Fruit fly (Drosophila melanogaster) whole organism, embryonic: ENCODE data around the gene Alms1a.

Source experiments
- ATbp ChIP-seq: fragments of 200-800 bp; sonication (Bioruptor generic); optimal IDR thresholded peaks from 2 replicates; lab custom pipeline; 2017; ENCODE audit warnings: missing biosample characterization, mild to moderate bottlenecking, missing genetic modification characterization, missing genetic modification reagents
- CG10959 ChIP-seq: fragments of 200-800 bp; sonication (Bioruptor generic); IDR thresholded peaks from 2 replicates; pipeline ENCODE4 v1.3.6; 2022; ENCODE audit warnings: missing biosample characterization, missing genetic modification characterization
- CG11085 ChIP-seq: fragments of 200-800 bp; sonication (Bioruptor generic); IDR thresholded peaks from 2 replicates; pipeline ENCODE4 v1.3.6; 2022; ENCODE audit warnings: missing biosample characterization, missing genetic modification characterization
- CG11398 ChIP-seq: fragments of 200-800 bp; sonication (Bioruptor generic); optimal IDR thresholded peaks from 2 replicates; lab custom pipeline; 2016; ENCODE audit warnings: missing biosample characterization, missing genetic modification characterization
- CG11456 ChIP-seq: fragments of 200-800 bp; sonication (Bioruptor generic); IDR thresholded peaks from 3 replicates; pipeline ENCODE4 v1.3.6; 2022; ENCODE audit warnings: missing biosample characterization, missing genetic modification characterization
- CG11723 ChIP-seq: fragments of 200-800 bp; sonication (Bioruptor generic); optimal IDR thresholded peaks from 2 replicates; lab custom pipeline; 2017; ENCODE audit warnings: missing biosample characterization, mild to moderate bottlenecking, missing genetic modification characterization
- CG12155 ChIP-seq: fragments of 200-800 bp; sonication (Bioruptor generic); optimal IDR thresholded peaks from 3 replicates; lab custom pipeline; 2016; ENCODE audit warnings: missing biosample characterization, missing genetic modification characterization
- CG12942 ChIP-seq: fragments of 200-800 bp; sonication (Bioruptor generic); optimal IDR thresholded peaks from 3 replicates; lab custom pipeline; 2016; ENCODE audit warnings: missing biosample characterization, missing genetic modification characterization
- CG14014 ChIP-seq: fragments of 200-800 bp; sonication (Bioruptor generic); IDR thresholded peaks from 2 replicates; pipeline ENCODE4 v1.3.6; 2022; ENCODE audit warnings: missing biosample characterization, missing genetic modification characterization
- CG14667 ChIP-seq: fragments of 200-800 bp; sonication (Bioruptor generic); IDR thresholded peaks from 2 replicates; pipeline ENCODE4 v1.3.6; 2022; ENCODE audit warnings: missing biosample characterization, missing genetic modification characterization
- CG16863 ChIP-seq: fragments of 200-800 bp; sonication (Bioruptor generic); optimal IDR thresholded peaks from 3 replicates; lab custom pipeline; 2016; ENCODE audit warnings: missing biosample characterization, missing genetic modification characterization
- CG17568 ChIP-seq: fragments of 200-800 bp; sonication (Bioruptor generic); optimal IDR thresholded peaks from 2 replicates; lab custom pipeline; 2018; ENCODE audit warnings: missing biosample characterization, mild to moderate bottlenecking, missing genetic modification characterization, moderate library complexity
- CG17912 ChIP-seq: fragments of 200-800 bp; sonication (Bioruptor generic); optimal IDR thresholded peaks from 2 replicates; lab custom pipeline; 2018; ENCODE audit warnings: missing biosample characterization, mild to moderate bottlenecking, missing genetic modification characterization
- CG2120 ChIP-seq: fragments of 200-800 bp; sonication (Bioruptor generic); optimal IDR thresholded peaks from 3 replicates; lab custom pipeline; 2016; ENCODE audit warnings: missing biosample characterization, missing genetic modification characterization
- CG3065 ChIP-seq: fragments of 200-800 bp; sonication (Bioruptor generic); optimal IDR thresholded peaks from 2 replicates; lab custom pipeline; 2016; ENCODE audit warnings: missing biosample characterization, missing genetic modification characterization
- CG3847 ChIP-seq: fragments of 200-800 bp; sonication (Bioruptor generic); IDR thresholded peaks from 2 replicates; pipeline ENCODE4 v1.3.6; 2022; ENCODE audit warnings: missing biosample characterization, missing genetic modification characterization
- CG6791 ChIP-seq: fragments of 200-800 bp; sonication (Bioruptor generic); IDR thresholded peaks from 3 replicates; pipeline ENCODE4 v1.3.6; 2022; ENCODE audit warnings: missing biosample characterization, missing genetic modification characterization; ENCODE audit not compliant: partially characterized antibody
- CG9817 ChIP-seq: fragments of 200-800 bp; sonication (Bioruptor generic); optimal IDR thresholded peaks from 2 replicates; lab custom pipeline; 2018; ENCODE audit warnings: missing biosample characterization, mild to moderate bottlenecking, missing genetic modification characterization, moderate library complexity
- CTCF ChIP-seq: fragments of 200-800 bp; sonication (Bioruptor generic); optimal IDR thresholded peaks from 2 replicates; lab custom pipeline; 2017; ENCODE audit warnings: missing biosample characterization, mild to moderate bottlenecking, missing genetic modification characterization, moderate library complexity
- Camta ChIP-seq: fragments of 200-800 bp; sonication (Bioruptor generic); optimal IDR thresholded peaks from 2 replicates; lab custom pipeline; 2016; ENCODE audit warnings: missing biosample characterization, missing genetic modification characterization
- Dfd ChIP-seq, 2 experiments: fragments of >200 bp; optimal IDR thresholded peaks; 2 replicates each; lab custom pipeline; 2017; ENCODE audit warnings: missing biosample characterization in 2 of 2, missing genetic modification characterization in 2 of 2
- Dll ChIP-seq: fragments of 200-800 bp; sonication (Bioruptor generic); IDR thresholded peaks from 4 replicates; pipeline ENCODE4 v1.3.6; 2022; ENCODE audit warnings: missing biosample characterization, missing genetic modification characterization; ENCODE audit not compliant: partially characterized antibody
- Hmx ChIP-seq: fragments of 200-800 bp; sonication (Bioruptor generic); optimal IDR thresholded peaks from 2 replicates; lab custom pipeline; 2016; ENCODE audit warnings: missing biosample characterization, missing genetic modification characterization
- Hr78 ChIP-seq, 2 experiments: fragments of 200-800 bp in 1 of 2; fragments of >200 bp in 1 of 2; sonication (Bioruptor generic) in 1 of 2; optimal IDR thresholded peaks; 2 replicates each; lab custom pipeline; 2017 to 2019; ENCODE audit warnings: missing biosample characterization in 2 of 2, missing genetic modification characterization in 2 of 2, mild to moderate bottlenecking in 1 of 2, moderate library complexity in 1 of 2
- Max ChIP-seq: fragments of 200-800 bp; sonication (Bioruptor generic); optimal IDR thresholded peaks from 2 replicates; lab custom pipeline; 2016; ENCODE audit warnings: missing biosample characterization, mild to moderate bottlenecking, missing genetic modification characterization
- NC2α ChIP-seq: fragments of 200-800 bp; sonication (Bioruptor generic); optimal IDR thresholded peaks from 2 replicates; lab custom pipeline; 2016; ENCODE audit warnings: missing biosample characterization, missing genetic modification characterization
- NfI ChIP-seq: fragments of 200-800 bp; sonication (Bioruptor generic); optimal IDR thresholded peaks from 3 replicates; lab custom pipeline; 2018; ENCODE audit warnings: missing biosample characterization, mild to moderate bottlenecking, missing genetic modification characterization, moderate library complexity
- Oli ChIP-seq: fragments of 200-800 bp; sonication (Bioruptor generic); optimal IDR thresholded peaks from 2 replicates; lab custom pipeline; 2018; ENCODE audit warnings: missing biosample characterization, mild to moderate bottlenecking, missing genetic modification characterization, moderate library complexity
- Vsx1 ChIP-seq: fragments of 200-800 bp; sonication (Bioruptor generic); optimal IDR thresholded peaks from 2 replicates; lab custom pipeline; 2017; ENCODE audit warnings: missing biosample characterization, mild to moderate bottlenecking, missing genetic modification characterization, missing genetic modification reagents
- chn ChIP-seq: fragments of 200-800 bp; sonication (Bioruptor generic); optimal IDR thresholded peaks from 2 replicates; lab custom pipeline; 2016; ENCODE audit warnings: missing biosample characterization, missing genetic modification characterization
- dati ChIP-seq: fragments of 200-800 bp; sonication (Bioruptor generic); IDR thresholded peaks from 2 replicates; pipeline ENCODE4 v1.3.6; 2022; ENCODE audit warnings: missing biosample characterization, missing genetic modification characterization
- dpn ChIP-seq, 2 experiments: fragments of 200-800 bp; sonication (Bioruptor generic); optimal IDR thresholded peaks; 3 replicates each; lab custom pipeline; 2016; ENCODE audit warnings: missing biosample characterization in 2 of 2, missing genetic modification characterization in 2 of 2
- ham ChIP-seq: fragments of 200-800 bp; sonication (Bioruptor generic); IDR thresholded peaks from 2 replicates; pipeline ENCODE4 v1.3.6; 2022; ENCODE audit warnings: missing biosample characterization, missing genetic modification characterization
- hbn ChIP-seq: fragments of 200-800 bp; sonication (Bioruptor generic); IDR thresholded peaks from 2 replicates; pipeline ENCODE4 v1.3.6; 2022; ENCODE audit warnings: missing biosample characterization, missing genetic modification characterization; ENCODE audit not compliant: partially characterized antibody
- hkb ChIP-seq, 2 experiments: fragments of 200-800 bp in 1 of 2; fragments of >200 bp in 1 of 2; sonication (Bioruptor generic) in 1 of 2; IDR thresholded peaks in 1 of 2; optimal IDR thresholded peaks in 1 of 2; 2 replicates each; pipeline versions ENCODE4 v1.3.6 to Lab custom; 2017 to 2022; ENCODE audit warnings: missing biosample characterization in 1 of 2, missing genetic modification characterization in 1 of 2
- jigr1 ChIP-seq: fragments of 200-800 bp; sonication (Bioruptor generic); IDR thresholded peaks from 3 replicates; pipeline ENCODE4 v1.3.6; 2022; ENCODE audit warnings: missing biosample characterization, missing genetic modification characterization
- kni ChIP-seq: fragments of 200-800 bp; sonication (Bioruptor generic); optimal IDR thresholded peaks from 3 replicates; lab custom pipeline; 2017; ENCODE audit warnings: mild to moderate bottlenecking, missing biosample characterization, missing genetic modification reagents, missing genetic modification characterization
- odd ChIP-seq: fragments of 200-800 bp; sonication (Bioruptor generic); optimal IDR thresholded peaks from 2 replicates; lab custom pipeline; 2017; ENCODE audit warnings: missing biosample characterization, mild to moderate bottlenecking, missing genetic modification characterization
- otp ChIP-seq: fragments of 200-800 bp; sonication (Bioruptor generic); IDR thresholded peaks from 3 replicates; pipeline ENCODE4, ENCODE4 v1.3.6; 2022; ENCODE audit warnings: missing biosample characterization, missing genetic modification characterization
- phol ChIP-seq: fragments of 200-800 bp; sonication (Bioruptor generic); optimal IDR thresholded peaks from 3 replicates; lab custom pipeline; 2018; ENCODE audit warnings: missing biosample characterization, mild to moderate bottlenecking, missing genetic modification characterization, moderate library complexity
- ranshi ChIP-seq: fragments of 200-800 bp; sonication (Bioruptor generic); IDR thresholded peaks from 2 replicates; pipeline ENCODE4 v1.3.6; 2022; ENCODE audit warnings: missing biosample characterization, missing genetic modification characterization
- sc ChIP-seq, 3 experiments: fragments of >200 bp in 2 of 3; fragments of 200-800 bp in 1 of 3; sonication (Bioruptor generic) in 1 of 3; optimal IDR thresholded peaks; 2 replicates in 2 of 3; 3 replicates in 1 of 3; lab custom pipeline; 2017; ENCODE audit warnings: mild to moderate bottlenecking in 1 of 3, missing biosample characterization in 1 of 3, missing genetic modification characterization in 1 of 3, missing genetic modification reagents in 1 of 3
- sisA ChIP-seq: fragments of 200-800 bp; sonication (Bioruptor generic); IDR thresholded peaks from 2 replicates; pipeline ENCODE4 v1.3.6; 2022; ENCODE audit warnings: missing biosample characterization, missing genetic modification characterization
- slbo ChIP-seq: fragments of 200-800 bp; sonication (Bioruptor generic); IDR thresholded peaks from 2 replicates; pipeline ENCODE4 v1.3.6; 2022; ENCODE audit warnings: missing biosample characterization, missing genetic modification characterization
- sob ChIP-seq: fragments of 200-800 bp; sonication (Bioruptor generic); IDR thresholded peaks from 2 replicates; pipeline ENCODE4 v1.3.6; 2022; ENCODE audit warnings: missing biosample characterization, missing genetic modification characterization
- tio ChIP-seq: fragments of 200-800 bp; sonication (Bioruptor generic); optimal IDR thresholded peaks from 2 replicates; lab custom pipeline; 2017; ENCODE audit warnings: missing biosample characterization, missing genetic modification characterization, inconsistent platforms
- usp ChIP-seq: fragments of >200 bp; optimal IDR thresholded peaks from 2 replicates; lab custom pipeline; 2017; ENCODE audit warnings: missing biosample characterization, missing genetic modification characterization
- vfl ChIP-seq: fragments of 200-800 bp; sonication (Bioruptor generic); optimal IDR thresholded peaks from 2 replicates; lab custom pipeline; 2016; ENCODE audit warnings: missing biosample characterization, missing genetic modification characterization
- wdn ChIP-seq: fragments of 200-800 bp; sonication (Bioruptor generic); IDR thresholded peaks from 2 replicates; pipeline ENCODE4 v1.3.6; 2022; ENCODE audit warnings: missing biosample characterization, missing genetic modification characterization
- z ChIP-seq: fragments of 200-800 bp; sonication (Bioruptor generic); IDR thresholded peaks from 3 replicates; pipeline ENCODE4 v1.3.6; 2022; ENCODE audit warnings: missing biosample characterization, missing genetic modification characterization

The Alms1a gene

dm6 chrX:4684444-4684924, 48.7 kb upstream of the Alms1a start (continued):
- TF ChIP-seq CG14014 (GFP tag; lab: Robert Waterston, UW), result peak; percentile 94
- peak; percentile 85 for TF ChIP-seq NfI (GFP tag; lab: Kevin White, UChicago)
- TF ChIP-seq ham (GFP tag; lab: Robert Waterston, UW), result peak; percentile 76
- TF ChIP-seq CG12155 (GFP tag; lab: Kevin White, UChicago), result peak; percentile 88
- peak; percentile 79 for TF ChIP-seq CG12942 (GFP tag; lab: Kevin White, UChicago)
- TF ChIP-seq CG6791, result peak; percentile 84
- peak; percentile 66 for TF ChIP-seq CG11723 (GFP tag; lab: Kevin White, UChicago)
- peak; percentile 84 for TF ChIP-seq sisA (GFP tag; lab: Robert Waterston, UW)
- peak; percentile 9 for TF ChIP-seq CTCF (GFP tag; lab: Kevin White, UChicago)
- TF ChIP-seq sob (GFP tag; lab: Robert Waterston, UW), result peak; percentile 92
- TF ChIP-seq CG9817 (tag; lab: Kevin White, UChicago), result peak; percentile 86
- TF ChIP-seq hkb (optimal IDR thresholded peaks at IDR 0.05; lab: Kevin White, UChicago), result peak; percentile 5
- TF ChIP-seq hkb (GFP tag; IDR thresholded peaks at IDR 0.05; lab: Robert Waterston, UW), result peak; percentile 88
- TF ChIP-seq phol (tag; lab: Kevin White, UChicago), result peak; percentile 71
- TF ChIP-seq ranshi (GFP tag; lab: Robert Waterston, UW), result peak; percentile 88
- peak; percentile 86 to 89 for TF ChIP-seq dpn (GFP tag; optimal IDR thresholded peaks at IDR 0.05; lab: Kevin White, UChicago)
- TF ChIP-seq Hr78 (GFP tag; optimal IDR thresholded peaks at IDR 0.05; lab: Kevin White, UChicago), result no peak
- TF ChIP-seq Max (GFP tag; lab: Kevin White, UChicago), result peak; percentile 39
- TF ChIP-seq ATbp (GFP tag; lab: Kevin White, UChicago), result peak; percentile 34
- TF ChIP-seq Camta (GFP tag; lab: Kevin White, UChicago), result peak; percentile 69
- peak; percentile 93 for TF ChIP-seq CG11456 (GFP tag; lab: Robert Waterston, UW)
- TF ChIP-seq CG3847 (GFP tag; lab: Robert Waterston, UW), result peak; percentile 93
- TF ChIP-seq sc (optimal IDR thresholded peaks at IDR 0.05; lab: Kevin White, UChicago), result no peak
- TF ChIP-seq sc (GFP tag; optimal IDR thresholded peaks at IDR 0.05; lab: Kevin White, UChicago), result peak; percentile 2
- TF ChIP-seq CG16863 (GFP tag; lab: Kevin White, UChicago), result peak; percentile 78
- TF ChIP-seq dati (GFP tag; lab: Robert Waterston, UW), result peak; percentile 56; the same call in 1 of the 2 replicates
- TF ChIP-seq usp (GFP tag; lab: Kevin White, UChicago), result no peak
- TF ChIP-seq CG3065 (GFP tag; lab: Kevin White, UChicago), result peak; percentile 43
- TF ChIP-seq Oli (tag; lab: Kevin White, UChicago), result peak; percentile 75
- TF ChIP-seq CG2120 (GFP tag; lab: Kevin White, UChicago), result peak; percentile 94
- TF ChIP-seq CG14667 (GFP tag; lab: Robert Waterston, UW), result peak; percentile 86
- peak; percentile 51; the same call in 1 of the 3 replicates for TF ChIP-seq jigr1 (GFP tag; lab: Robert Waterston, UW)
- TF ChIP-seq CG11398, result peak; percentile 68
- TF ChIP-seq Hmx (GFP tag; lab: Kevin White, UChicago), result no peak
- peak; percentile 68 for TF ChIP-seq hbn (GFP tag; lab: Robert Waterston, UW)
- TF ChIP-seq chn (GFP tag; lab: Kevin White, UChicago), result peak; percentile 85
- peak; percentile 65 for TF ChIP-seq CG17912 (GFP tag; lab: Kevin White, UChicago)
- peak; percentile 86 for TF ChIP-seq otp (GFP tag; lab: Robert Waterston, UW)
- peak; percentile 76 for TF ChIP-seq CG10959 (GFP tag; lab: Robert Waterston, UW)
- TF ChIP-seq wdn (GFP tag; lab: Robert Waterston, UW), result peak; percentile 82
- TF ChIP-seq kni (GFP tag; lab: Kevin White, UChicago), result peak; percentile 71
- no peak for TF ChIP-seq Dfd (GFP tag; optimal IDR thresholded peaks at IDR 0.05; lab: Kevin White, UChicago)
- TF ChIP-seq CG17568 (GFP tag; lab: Kevin White, UChicago), result peak; percentile 57
- peak; percentile 66 for TF ChIP-seq vfl
- peak; percentile 81 for TF ChIP-seq Dll (GFP tag; lab: Robert Waterston, UW)
- TF ChIP-seq slbo (GFP tag; lab: Robert Waterston, UW), result peak; percentile 96
- peak; percentile 29 for TF ChIP-seq NC2α (GFP tag; lab: Kevin White, UChicago)
- TF ChIP-seq z (GFP tag; lab: Robert Waterston, UW), result no peak; the same call in 2 of the 3 replicates
- TF ChIP-seq CG11085 (GFP tag; lab: Robert Waterston, UW), result peak; percentile 89
- TF ChIP-seq Vsx1 (GFP tag; lab: Kevin White, UChicago), result peak; percentile 40
- TF ChIP-seq odd (GFP tag; lab: Kevin White, UChicago), result no peak
- TF ChIP-seq tio (GFP tag; lab: Kevin White, UChicago), result no peak
